Worm (Caenorhabditis elegans): Measurements from ENCODE around the gene gasr-8.
A peak's percentile ranks its signal among the peaks of the same experiment; 100 is the strongest.

Gene gasr-8

DNA sequence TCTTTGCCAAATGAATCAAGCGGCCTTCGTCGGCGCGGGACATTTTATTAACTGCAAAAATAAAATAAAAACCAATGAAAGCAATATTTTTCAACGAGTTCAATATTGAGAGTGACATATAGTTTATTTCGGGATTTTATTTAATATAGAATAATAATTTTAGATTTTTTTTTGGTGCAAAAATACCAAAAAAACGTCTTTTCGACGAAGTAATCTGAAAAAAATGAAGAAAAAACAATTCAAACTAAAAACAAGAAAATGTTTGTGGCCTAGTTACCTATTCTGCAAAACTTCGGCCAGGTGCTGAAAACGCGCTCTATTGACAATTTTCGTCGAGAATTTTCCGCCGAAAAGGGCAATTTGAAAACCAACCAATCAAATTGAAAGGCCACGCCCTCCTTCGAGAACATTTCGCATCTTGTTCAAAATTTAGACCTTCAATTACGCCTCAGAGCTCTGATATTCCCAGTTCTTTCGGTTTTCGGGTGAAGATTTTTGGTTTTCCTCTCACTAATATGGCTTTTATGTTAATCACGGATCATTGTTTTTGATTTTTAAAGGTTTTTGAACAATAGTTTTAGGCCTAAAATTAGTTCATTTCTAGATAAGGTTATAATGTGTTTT, 3.4 kb upstream of the gasr-8 start, which contains the start of gene C47E8.4 (continued):
- TF ChIP-seq tbp1 (GFP tag; optimal IDR thresholded peaks at IDR 0.05) (peak; percentile 76), lin-54 (GFP tag; optimal IDR thresholded peaks at IDR 0.05) (peak; percentile 98), Y56A3A.18 (GFP tag; IDR thresholded peaks at IDR 0.05) (peak; percentile 62; the same call in 1 of the 2 replicates), Y53G8AR.9 (GFP tag; conservative IDR thresholded peaks at IDR 0.05) (peak; percentile 95), chd-7 (tag; optimal IDR thresholded peaks at IDR 0.05) (peak; percentile 94), Y79H2A.3 (GFP tag; conservative IDR thresholded peaks at IDR 0.05) (no peak), hlh-12 (tag; optimal IDR thresholded peaks at IDR 0.05) (no peak), cebp-2 (GFP tag; IDR thresholded peaks at IDR 0.05) (peak; percentile 91; the same call in 1 of the 2 replicates), madf-10 (tag; optimal IDR thresholded peaks at IDR 0.05) (peak; percentile 93), him-1 (tag; optimal IDR thresholded peaks at IDR 0.05) (peak; percentile 81), sdz-38 (tag; optimal IDR thresholded peaks at IDR 0.05) (no peak), nfyb-1 (GFP tag; IDR thresholded peaks at IDR 0.05) (peak; percentile 100), mcd-1 (GFP tag; IDR thresholded peaks at IDR 0.05) (peak; percentile 100), C06A6.2 (GFP tag; conservative IDR thresholded peaks at IDR 0.05) (peak; percentile 94), snpc-3.4 (tag; optimal IDR thresholded peaks at IDR 0.05) (peak; percentile 95), F23B12.7 (tag; optimal IDR thresholded peaks at IDR 0.05; ENCODE audit: insufficient read depth) (peak; percentile 60), lir-1 (GFP tag; conservative IDR thresholded peaks at IDR 0.05) (peak; percentile 95), rpc-1 (optimal IDR thresholded peaks at IDR 0.05) (peak; percentile 56), rpc-1 (tag; optimal IDR thresholded peaks at IDR 0.05) (peak; percentile 0), pha-4 (tag; optimal IDR thresholded peaks at IDR 0.05) (peak; percentile 8), snpc-1.3 (tag; optimal IDR thresholded peaks at IDR 0.05; ENCODE audit: insufficient read depth) (peak; percentile 89), lin-26 (GFP tag; IDR thresholded peaks at IDR 0.05) (no peak), mel-28 (tag; optimal IDR thresholded peaks at IDR 0.05; ENCODE audit: borderline replicate concordance) (peak; percentile 65), egl-44 (GFP tag; IDR thresholded peaks at IDR 0.05) (peak; percentile 73), hmg-20 (GFP tag; IDR thresholded peaks at IDR 0.05) (peak; percentile 91), F52B5.7 (tag; optimal IDR thresholded peaks at IDR 0.05) (peak; percentile 88), sptf-2 (GFP tag; optimal IDR thresholded peaks at IDR 0.05) (no peak), dox-1 (GFP tag; IDR thresholded peaks at IDR 0.05) (peak; percentile 95), ztf-6 (GFP tag; IDR thresholded peaks at IDR 0.05) (peak; percentile 68; the same call in 1 of the 2 replicates), sea-2 (GFP tag; IDR thresholded peaks at IDR 0.05) (peak; percentile 95), repo-1 (tag; optimal IDR thresholded peaks at IDR 0.05) (peak; percentile 88), nhr-27 (tag; optimal IDR thresholded peaks at IDR 0.05) (peak; percentile 92), let-526 (GFP tag; IDR thresholded peaks at IDR 0.05) (peak; percentile 96), madf-6 (GFP tag; IDR thresholded peaks at IDR 0.05) (peak; percentile 93), Y95B8A.8 (GFP tag; IDR thresholded peaks at IDR 0.05) (peak; percentile 80; the same call in 1 of the 2 replicates), hrde-1 (tag; optimal IDR thresholded peaks at IDR 0.05; ENCODE audit: borderline replicate concordance) (peak; percentile 90), ztf-3 (GFP tag; optimal IDR thresholded peaks at IDR 0.05) (peak; percentile 85), nhr-80 (tag; optimal IDR thresholded peaks at IDR 0.05) (peak; percentile 55), ztf-26 (tag; optimal IDR thresholded peaks at IDR 0.05) (peak; percentile 94), unc-130 (GFP tag; optimal IDR thresholded peaks at IDR 0.05) (peak; percentile 97), ceh-27 (GFP tag; optimal IDR thresholded peaks at IDR 0.05) (peak; percentile 98), cebp-1 (GFP tag; IDR thresholded peaks at IDR 0.05) (peak; percentile 60; the same call in 1 of the 2 replicates), cebp-1 (tag; optimal IDR thresholded peaks at IDR 0.05) (peak; percentile 92), hsf-1 (GFP tag; IDR thresholded peaks at IDR 0.05) (peak; percentile 100), dpl-1 (GFP tag; optimal IDR thresholded peaks at IDR 0.05) (peak; percentile 63), somi-1 (GFP tag; optimal IDR thresholded peaks at IDR 0.05) (peak; percentile 90)
